Worm (Caenorhabditis elegans): ENCODE data around the gene Y43D4A.5.
"Not testable (repeated sequence)": the region's sequence is repeated elsewhere in the genome, so short reads cannot be mapped to it uniquely, and the experiment has no call there.

The Y43D4A.5 gene

DNA sequence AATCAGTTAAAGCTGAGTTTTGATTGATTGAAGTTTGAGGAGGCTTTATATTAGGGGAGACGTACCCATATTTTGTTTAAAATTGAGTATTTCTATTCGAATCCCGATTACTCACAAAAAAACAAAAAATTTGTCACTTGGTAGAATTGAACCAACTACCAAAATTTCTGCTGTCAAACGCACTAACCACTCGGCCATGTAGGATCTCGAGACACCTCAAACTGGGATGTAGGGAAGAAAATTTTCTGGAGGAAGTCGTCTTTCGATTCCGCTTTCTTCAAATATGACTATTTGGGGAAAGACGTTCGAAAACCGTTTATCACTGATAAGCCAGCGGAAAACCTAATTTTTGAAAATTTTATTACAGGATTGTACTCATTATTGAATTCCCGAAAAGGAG, 43.0 kb downstream of the Y43D4A.5 start:
- TF ChIP-seq hmg-1.2 (GFP tag; IDR thresholded peaks at IDR 0.05): peak; percentile 38; the same call in 1 of the 2 replicates
- peak; percentile 51 for TF ChIP-seq B0261.1 (tag; optimal IDR thresholded peaks at IDR 0.05)
- 0 out of 2 replicates have a peak, but pooled peaks have one; percentile 25 for TF ChIP-seq D2030.7 (GFP tag; IDR thresholded peaks at IDR 0.05)
- TF ChIP-seq ztf-25 (GFP tag; IDR thresholded peaks at IDR 0.05): 0 out of 2 replicates have a peak, but pooled peaks have one; percentile 49
- peak; percentile 34 for TF ChIP-seq rpc-1 (optimal IDR thresholded peaks at IDR 0.05)
- peak; percentile 62 for TF ChIP-seq rpc-1 (tag; optimal IDR thresholded peaks at IDR 0.05)
- peak; percentile 94 for TF ChIP-seq attf-6 (GFP tag; IDR thresholded peaks at IDR 0.05)
- TF ChIP-seq tbp1 (GFP tag; optimal IDR thresholded peaks at IDR 0.05): peak; percentile 86
- TF ChIP-seq snpc-4 (GFP tag; optimal IDR thresholded peaks at IDR 0.05): not testable (repeated sequence)
- peak in 2 of 4 experiments; percentile 78 to 89 for TF ChIP-seq snpc-4 (tag; optimal IDR thresholded peaks at IDR 0.05)

DNA sequence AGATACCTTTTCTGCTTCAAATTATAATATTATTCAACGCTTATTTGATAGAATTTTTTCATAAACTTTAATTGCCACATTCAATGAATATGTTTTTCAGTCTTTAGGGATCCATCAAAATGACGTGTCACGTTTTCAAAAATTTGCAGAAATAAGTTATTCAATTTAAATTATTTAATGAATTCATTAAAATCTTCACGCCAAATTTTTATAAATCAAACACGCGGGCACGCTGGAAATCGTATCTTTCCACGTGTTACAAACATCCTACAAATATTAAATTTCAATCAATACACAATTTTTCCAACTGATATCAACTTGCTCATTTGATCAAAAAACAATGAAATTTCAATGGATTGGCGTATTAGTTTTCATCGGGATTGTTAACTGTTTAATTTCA, 47.0 kb downstream of the Y43D4A.5 start, which contains the start of gene Y116A8A.4:
Y116A8A.4 (plus strand) TSS at position 301 of the 400 bp plus-strand sequence.
- TF ChIP-seq madf-10 (tag; optimal IDR thresholded peaks at IDR 0.05) (no peak), F10E7.11 (tag; optimal IDR thresholded peaks at IDR 0.05) (no peak), cebp-1 (GFP tag; IDR thresholded peaks at IDR 0.05) (no peak), cebp-1 (tag; optimal IDR thresholded peaks at IDR 0.05) (no peak)

- TF ChIP-seq snpc-3.4 (tag; optimal IDR thresholded peaks at IDR 0.05) (no peak), nhr-27 (tag; optimal IDR thresholded peaks at IDR 0.05) (no peak), efl-1 (GFP tag; optimal IDR thresholded peaks at IDR 0.05) (no peak), nfya-1 (tag; optimal IDR thresholded peaks at IDR 0.05; ENCODE audit: borderline replicate concordance, insufficient read depth) (no peak), ztf-18 (tag; optimal IDR thresholded peaks at IDR 0.05) (no peak), pbrm-1 (GFP tag; IDR thresholded peaks at IDR 0.05) (no peak)
These were observed 53.1 kb downstream of the Y43D4A.5 start, which contains the start of gene Y116A8A.6 for ce11 chrIV:16828698-16829097. Y116A8A.6 (minus strand) TSS chrIV:16828798.

- TF ChIP-seq rpc-1 (optimal IDR thresholded peaks at IDR 0.05) (no peak), rpc-1 (tag; optimal IDR thresholded peaks at IDR 0.05) (no peak), snpc-4 (GFP tag; optimal IDR thresholded peaks at IDR 0.05) (no peak), snpc-4 (tag; optimal IDR thresholded peaks at IDR 0.05) (peak in 1 of 4 experiments; percentile 24)
These were observed 54.3 kb downstream of the Y43D4A.5 start, which contains the start of gene Y116A8A.7 for ce11 chrIV:16829896-16830295. Y116A8A.7 (plus strand) TSS chrIV:16830196.

ce11 chrIV:16831366-16831765, 55.8 kb downstream of the Y43D4A.5 start, which contains the start of gene clec-194:
clec-194 (plus strand) TSS chrIV:16831666.
- TF ChIP-seq let-607 (tag; optimal IDR thresholded peaks at IDR 0.05) (no peak), C06A6.2 (GFP tag; conservative IDR thresholded peaks at IDR 0.05) (no peak), ceh-79 (tag; optimal IDR thresholded peaks at IDR 0.05) (no peak), C17E4.6 (GFP tag; IDR thresholded peaks at IDR 0.05) (no peak), Y53G8AR.9 (GFP tag; conservative IDR thresholded peaks at IDR 0.05) (no peak), F23B12.7 (tag; optimal IDR thresholded peaks at IDR 0.05; ENCODE audit: insufficient read depth) (no peak), attf-6 (GFP tag; IDR thresholded peaks at IDR 0.05) (no peak), F55B11.4 (tag; optimal IDR thresholded peaks at IDR 0.05; ENCODE audit: borderline replicate concordance, insufficient read depth) (no peak), nfya-2 (GFP tag; IDR thresholded peaks at IDR 0.05) (no peak), rcor-1 (GFP tag; IDR thresholded peaks at IDR 0.05) (no peak)

All from whole organism, young adult.